Worm (Caenorhabditis elegans): ENCODE results near the gene T13C5.10.

The T13C5.10 gene

DNA sequence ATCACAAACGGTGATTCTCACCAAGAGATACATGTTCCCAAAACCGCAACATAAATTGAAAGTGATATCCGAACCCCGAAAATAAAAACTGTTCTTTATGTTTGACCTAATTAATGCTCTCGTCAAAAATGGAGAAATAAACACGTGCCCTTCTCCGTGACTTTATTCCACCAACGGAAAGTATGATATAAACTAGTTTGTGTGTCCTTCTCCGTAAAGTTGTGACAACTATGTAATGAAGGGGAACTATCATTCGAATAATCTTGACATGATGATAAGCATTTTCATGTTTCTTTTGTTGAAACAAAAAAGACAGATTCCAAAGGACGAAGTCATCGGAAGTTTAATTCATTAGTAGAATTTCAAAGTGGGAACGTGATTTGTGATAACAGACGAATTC, 13.6 kb downstream of the T13C5.10 start (continued):
- TF ChIP-seq zag-1 (tag; optimal IDR thresholded peaks at IDR 0.05) (no peak), mab-5 (tag; optimal IDR thresholded peaks at IDR 0.05) (no peak), ztf-4 (tag; optimal IDR thresholded peaks at IDR 0.05) (no peak), R02D3.7 (tag; optimal IDR thresholded peaks at IDR 0.05) (no peak), mbf-1 (tag; optimal IDR thresholded peaks at IDR 0.05) (no peak), lin-13 (GFP tag; optimal IDR thresholded peaks at IDR 0.05) (no peak), sma-3 (GFP tag; optimal IDR thresholded peaks at IDR 0.05) (peak; percentile 79), elt-3 (tag; optimal IDR thresholded peaks at IDR 0.05) (no peak), egl-27 (tag; optimal IDR thresholded peaks at IDR 0.05) (peak; percentile 18), mdl-1 (tag; optimal IDR thresholded peaks at IDR 0.05) (peak in 1 of 2 experiments; percentile 30), nhr-6 (tag; optimal IDR thresholded peaks at IDR 0.05) (peak; percentile 0), blmp-1 (tag; optimal IDR thresholded peaks at IDR 0.05; ENCODE audit: insufficient read depth) (peak; percentile 57)

- TF ChIP-seq nhr-11 (tag; optimal IDR thresholded peaks at IDR 0.05) (no peak), C34F6.9 (tag; optimal IDR thresholded peaks at IDR 0.05) (peak; percentile 8), ztf-4 (tag; optimal IDR thresholded peaks at IDR 0.05) (peak; percentile 27), egl-27 (tag; optimal IDR thresholded peaks at IDR 0.05) (no peak), F13H6.1 (tag; optimal IDR thresholded peaks at IDR 0.05) (peak; percentile 19), alr-1 (tag; optimal IDR thresholded peaks at IDR 0.05) (no peak), ZK546.5 (tag; optimal IDR thresholded peaks at IDR 0.05) (no peak), nhr-12 (tag; optimal IDR thresholded peaks at IDR 0.05) (no peak), Y55F3AM.14 (GFP tag; optimal IDR thresholded peaks at IDR 0.05) (no peak), nhr-129 (tag; optimal IDR thresholded peaks at IDR 0.05) (peak; percentile 64), crh-2 (tag; optimal IDR thresholded peaks at IDR 0.05) (no peak), lsy-2 (tag; optimal IDR thresholded peaks at IDR 0.05) (peak in 1 of 2 experiments; percentile 27)
Observed at ce11 chrX:6202809-6203208, 14.9 kb downstream of the T13C5.10 start.

ce11 chrX:6203315-6203714, 15.4 kb downstream of the T13C5.10 start:
- TF ChIP-seq lin-13 (GFP tag; optimal IDR thresholded peaks at IDR 0.05) = no peak
- TF ChIP-seq sma-9 (GFP tag; optimal IDR thresholded peaks at IDR 0.05) = peak; percentile 21
- TF ChIP-seq sma-9 (tag; optimal IDR thresholded peaks at IDR 0.05) = no peak

ce11 chrX:6204696-6205232, 16.8 kb downstream of the T13C5.10 start, which contains the start of gene bca-1:
Gene bca-1, minus strand, starts transcription at chrX:6204746.
- peak; percentile 69 for TF ChIP-seq nhr-25 (tag; optimal IDR thresholded peaks at IDR 0.05)
- peak; percentile 80 for TF ChIP-seq sma-9 (GFP tag; optimal IDR thresholded peaks at IDR 0.05)
- no peak for TF ChIP-seq sma-9 (tag; optimal IDR thresholded peaks at IDR 0.05)
- peak; percentile 59 for TF ChIP-seq crh-2 (tag; optimal IDR thresholded peaks at IDR 0.05)
- no peak for TF ChIP-seq lin-11 (tag; optimal IDR thresholded peaks at IDR 0.05)
- TF ChIP-seq blmp-1 (tag; optimal IDR thresholded peaks at IDR 0.05; ENCODE audit: insufficient read depth) = peak; percentile 88
- no peak for TF ChIP-seq zag-1 (tag; optimal IDR thresholded peaks at IDR 0.05)
- no peak for TF ChIP-seq nhr-23 (tag; optimal IDR thresholded peaks at IDR 0.05)
- peak; percentile 27 for TF ChIP-seq nhr-21 (tag; optimal IDR thresholded peaks at IDR 0.05)
- TF ChIP-seq ama-1 (optimal IDR thresholded peaks at IDR 0.05) = peak; percentile 12
- no peak for TF ChIP-seq unc-39 (tag; optimal IDR thresholded peaks at IDR 0.05)
- no peak for TF ChIP-seq gmeb-1 (tag; optimal IDR thresholded peaks at IDR 0.05)
- no peak for TF ChIP-seq ceh-82 (tag; optimal IDR thresholded peaks at IDR 0.05)
- TF ChIP-seq nhr-11 (tag; optimal IDR thresholded peaks at IDR 0.05) = no peak
- no peak for TF ChIP-seq mab-5 (tag; optimal IDR thresholded peaks at IDR 0.05)
- TF ChIP-seq unc-55 (GFP tag; optimal IDR thresholded peaks at IDR 0.05) = no peak
- peak; percentile 27 for TF ChIP-seq F13H6.1 (tag; optimal IDR thresholded peaks at IDR 0.05)
- peak; percentile 31 for TF ChIP-seq fos-1 (tag; optimal IDR thresholded peaks at IDR 0.05)
- TF ChIP-seq lsy-2 (tag; optimal IDR thresholded peaks at IDR 0.05) = peak in 1 of 2 experiments; percentile 48
- TF ChIP-seq ztf-11 (tag; optimal IDR thresholded peaks at IDR 0.05) = no peak
- peak; percentile 26 for TF ChIP-seq nhr-6 (tag; optimal IDR thresholded peaks at IDR 0.05)
- TF ChIP-seq ztf-1 (GFP tag; conservative IDR thresholded peaks at IDR 0.05) = no peak
- TF ChIP-seq ZK546.5 (tag; optimal IDR thresholded peaks at IDR 0.05) = no peak
- TF ChIP-seq nhr-129 (tag; optimal IDR thresholded peaks at IDR 0.05) = peak; percentile 79
- no peak for TF ChIP-seq R02D3.7 (tag; optimal IDR thresholded peaks at IDR 0.05)
- TF ChIP-seq C34F6.9 (tag; optimal IDR thresholded peaks at IDR 0.05) = peak; percentile 39
- TF ChIP-seq aly-2 (tag; optimal IDR thresholded peaks at IDR 0.05) = no peak
- no peak for TF ChIP-seq peb-1 (tag; optimal IDR thresholded peaks at IDR 0.05)

All from whole organism, L2 larva.